Worm (Caenorhabditis elegans) whole organism, L1 larva: ENCODE data around the gene Y66C5A.1.

Experiments
- C04F5.9 ChIP-seq: sonication (generic microtip); optimal IDR thresholded peaks from 2 replicates; lab custom pipeline; 2016; ENCODE audit warnings: missing genetic modification characterization, missing compliant biosample characterization
- C16A3.4 ChIP-seq: fragments of 150-350 bp; optimal IDR thresholded peaks from 2 replicates; lab custom pipeline; 2014; ENCODE audit warnings: missing biosample characterization, missing genetic modification characterization
- C34B4.2 ChIP-seq: sonication (generic microtip); optimal IDR thresholded peaks from 2 replicates; lab custom pipeline; 2017; ENCODE audit warnings: mild to moderate bottlenecking, missing genetic modification characterization, missing compliant biosample characterization
- F16B12.6 ChIP-seq: fragments of 150-350 bp; optimal IDR thresholded peaks from 2 replicates; lab custom pipeline; 2014; ENCODE audit warnings: missing biosample characterization, missing genetic modification characterization
- ceh-63 ChIP-seq: fragments of 200-800 bp; sonication (Bioruptor generic); optimal IDR thresholded peaks from 2 replicates; lab custom pipeline; 2018; ENCODE audit warnings: mild to moderate bottlenecking, missing genetic modification characterization, missing compliant biosample characterization
- ceh-90 ChIP-seq: sonication (generic microtip); optimal IDR thresholded peaks from 2 replicates; lab custom pipeline; 2016; ENCODE audit warnings: missing genetic modification characterization, missing compliant biosample characterization
- ces-1 ChIP-seq: fragments of 150-350 bp; optimal IDR thresholded peaks from 2 replicates; lab custom pipeline; 2014; ENCODE audit warnings: missing biosample characterization, missing genetic modification reagents, missing genetic modification characterization
- dsc-1 ChIP-seq: sonication (generic microtip); optimal IDR thresholded peaks from 2 replicates; lab custom pipeline; 2016; ENCODE audit warnings: mild to moderate bottlenecking, missing genetic modification characterization, missing compliant biosample characterization
- efl-1 ChIP-seq, 4 experiments: fragments of 150-350 bp; optimal IDR thresholded peaks in 3 of 4; peaks in 1 of 4; 1 replicate in 1 of 4; 2 replicates in 3 of 4; lab custom pipeline; 2014; ENCODE audit warnings: missing biosample characterization in 2 of 4, missing genetic modification characterization in 2 of 4, missing genetic modification reagents in 2 of 4
- elt-3 ChIP-seq, 6 experiments: fragments of 150-350 bp in 1 of 6; sonication (generic microtip); optimal IDR thresholded peaks; 2 replicates each; lab custom pipeline; 2017 to 2018; ENCODE audit warnings: missing biosample characterization in 6 of 6, missing genetic modification characterization in 6 of 6, inconsistent platforms in 1 of 6
- fkh-4 ChIP-seq: sonication (generic microtip); optimal IDR thresholded peaks from 2 replicates; lab custom pipeline; 2016; ENCODE audit warnings: missing compliant biosample characterization, missing genetic modification characterization, borderline replicate concordance
- fkh-8 ChIP-seq: sonication (generic microtip); optimal IDR thresholded peaks from 2 replicates; lab custom pipeline; 2016; ENCODE audit warnings: mild to moderate bottlenecking, missing genetic modification characterization, missing compliant biosample characterization
- fos-1 ChIP-seq: fragments of 150-350 bp; optimal IDR thresholded peaks from 2 replicates; lab custom pipeline; 2014; ENCODE audit warnings: missing biosample characterization, missing genetic modification characterization
- grh-1 ChIP-seq: fragments of 200-800 bp; sonication (Bioruptor generic); IDR thresholded peaks from 2 replicates; pipeline ENCODE4 v1.3.6; 2022; ENCODE audit warnings: missing genetic modification reagents, missing genetic modification characterization, missing compliant biosample characterization
- lin-14 ChIP-seq: fragments of 200-800 bp; sonication (Bioruptor generic); optimal IDR thresholded peaks from 2 replicates; lab custom pipeline; 2018; ENCODE audit warnings: mild to moderate bottlenecking, missing genetic modification characterization, moderate library complexity, missing compliant biosample characterization
- lin-15B ChIP-seq: fragments of 150-350 bp; sonication (generic microtip); optimal IDR thresholded peaks from 3 replicates; lab custom pipeline; 2014; ENCODE audit warnings: missing biosample characterization, missing genetic modification characterization
- lir-3 ChIP-seq: sonication (generic microtip); optimal IDR thresholded peaks from 2 replicates; lab custom pipeline; 2016; ENCODE audit warnings: mild to moderate bottlenecking, missing genetic modification characterization, moderate library complexity, missing compliant biosample characterization; ENCODE audit not compliant: poor library complexity
- lsy-2 ChIP-seq, 2 experiments: fragments of 150-350 bp; optimal IDR thresholded peaks; 2 replicates each; lab custom pipeline; 2014; ENCODE audit warnings: missing biosample characterization in 2 of 2, missing genetic modification characterization in 2 of 2
- mep-1 ChIP-seq: fragments of 150-350 bp; optimal IDR thresholded peaks from 2 replicates; lab custom pipeline; 2014; ENCODE audit warnings: missing biosample characterization, missing genetic modification characterization
- nhr-11 ChIP-seq: fragments of 150-350 bp; optimal IDR thresholded peaks from 2 replicates; lab custom pipeline; 2014; ENCODE audit warnings: missing biosample characterization, missing genetic modification characterization
- nhr-47 ChIP-seq: sonication (generic microtip); optimal IDR thresholded peaks from 2 replicates; lab custom pipeline; 2016; ENCODE audit warnings: mild to moderate bottlenecking, missing genetic modification characterization, moderate library complexity, missing compliant biosample characterization
- nhr-71 ChIP-seq: sonication (generic microtip); optimal IDR thresholded peaks from 2 replicates; lab custom pipeline; 2016; ENCODE audit warnings: mild to moderate bottlenecking, missing genetic modification characterization, moderate library complexity, missing compliant biosample characterization
- nhr-77 ChIP-seq: fragments of 150-350 bp; optimal IDR thresholded peaks from 2 replicates; lab custom pipeline; 2014; ENCODE audit warnings: missing biosample characterization, missing genetic modification characterization
- pag-3 ChIP-seq: sonication (generic microtip); optimal IDR thresholded peaks from 2 replicates; lab custom pipeline; 2017; ENCODE audit warnings: missing genetic modification characterization, mild to moderate bottlenecking, missing compliant biosample characterization, antibody characterized with exemption, borderline replicate concordance; ENCODE audit not compliant: insufficient read depth
- pax-3 ChIP-seq: fragments of 200-800 bp; sonication (Bioruptor generic); optimal IDR thresholded peaks from 2 replicates; lab custom pipeline; 2018; ENCODE audit warnings: mild to moderate bottlenecking, missing genetic modification characterization, moderate library complexity, missing compliant biosample characterization
- rnt-1 ChIP-seq: sonication (generic microtip); optimal IDR thresholded peaks from 2 replicates; lab custom pipeline; 2016; ENCODE audit warnings: mild to moderate bottlenecking, missing genetic modification characterization, moderate library complexity, missing compliant biosample characterization
- swsn-7 ChIP-seq: sonication (generic microtip); optimal IDR thresholded peaks from 2 replicates; lab custom pipeline; 2016; ENCODE audit warnings: missing genetic modification characterization, missing compliant biosample characterization
- unc-130 ChIP-seq: fragments of 150-350 bp; optimal IDR thresholded peaks from 2 replicates; lab custom pipeline; 2017; ENCODE audit warnings: missing biosample characterization, missing genetic modification characterization, inconsistent platforms
- vab-15 ChIP-seq: sonication (generic microtip); optimal IDR thresholded peaks from 2 replicates; lab custom pipeline; 2017; ENCODE audit warnings: missing genotype, mild to moderate bottlenecking, missing genetic modification characterization, missing compliant biosample characterization
- xbp-1 ChIP-seq: sonication (generic microtip); optimal IDR thresholded peaks from 2 replicates; lab custom pipeline; 2016; ENCODE audit warnings: missing genetic modification characterization, missing compliant biosample characterization
- ztf-11 ChIP-seq, 2 experiments: sonication (generic microtip); optimal IDR thresholded peaks; 2 replicates each; lab custom pipeline; 2016 to 2017; ENCODE audit warnings: missing genetic modification characterization in 2 of 2, missing biosample characterization in 1 of 2, missing compliant biosample characterization in 1 of 2

The Y66C5A.1 gene

ce11 chrX:14499830-14500409 is 44.6 kb upstream of the Y66C5A.1 start:
- TF ChIP-seq efl-1 (optimal IDR thresholded peaks at IDR 0.05; lab: Kevin White, UChicago): no peak
- peak in 1 of 2 experiments; percentile 3 for TF ChIP-seq efl-1 (GFP tag; optimal IDR thresholded peaks at IDR 0.05 in 1 of 2; lab: Kevin White, UChicago)
- no peak for TF ChIP-seq ces-1 (GFP tag; lab: Kevin White, UChicago)
- peak; percentile 50 for TF ChIP-seq pag-3
- peak in 1 of 6 experiments; percentile 46 for TF ChIP-seq elt-3 (tag; optimal IDR thresholded peaks at IDR 0.05; lab: Kevin White, UChicago)
- TF ChIP-seq lin-15B (tag; lab: Kevin White, UChicago): no peak
- TF ChIP-seq mep-1 (tag; lab: Kevin White, UChicago): peak; percentile 30

- TF ChIP-seq C16A3.4 (no peak), fkh-4 (tag; lab: Kevin White, UChicago) (no peak), nhr-71 (peak; percentile 22), rnt-1 (tag; lab: Kevin White, UChicago) (peak; percentile 30), lin-14 (GFP tag; lab: Kevin White, UChicago) (peak; percentile 61), dsc-1 (tag; lab: Kevin White, UChicago) (no peak), unc-130 (tag; lab: Kevin White, UChicago) (peak; percentile 64), lsy-2 (tag; optimal IDR thresholded peaks at IDR 0.05; lab: Kevin White, UChicago) (no peak), ceh-63 (GFP tag; lab: Kevin White, UChicago) (no peak)
Observed at ce11 chrX:14496545-14496944, 41.2 kb upstream of the Y66C5A.1 start.

ce11 chrX:14495785-14496184 is 40.5 kb upstream of the Y66C5A.1 start, which contains the start of gene ztf-14:
Gene ztf-14, plus strand, starts transcription at chrX:14496085.
- TF ChIP-seq efl-1 (optimal IDR thresholded peaks at IDR 0.05; lab: Kevin White, UChicago) (no peak), efl-1 (GFP tag; optimal IDR thresholded peaks at IDR 0.05 in 1 of 2; lab: Kevin White, UChicago) (peak in 1 of 2 experiments; percentile 15), fos-1 (tag; lab: Kevin White, UChicago) (no peak)

- TF ChIP-seq rnt-1 (tag; lab: Kevin White, UChicago): peak; percentile 16
- no peak for TF ChIP-seq grh-1 (GFP tag; lab: Robert Waterston, UW)
- peak; percentile 73 for TF ChIP-seq lin-14 (GFP tag; lab: Kevin White, UChicago)
Observed at ce11 chrX:14495075-14495474, 39.8 kb upstream of the Y66C5A.1 start.

ce11 chrX:14492441-14492840 is 37.1 kb upstream of the Y66C5A.1 start:
- no peak for TF ChIP-seq ztf-11 (tag; optimal IDR thresholded peaks at IDR 0.05; lab: Kevin White, UChicago)
- peak; percentile 16 for TF ChIP-seq swsn-7 (tag; lab: Kevin White, UChicago)
- TF ChIP-seq vab-15: no peak
- peak; percentile 8 for TF ChIP-seq nhr-11
- TF ChIP-seq grh-1 (GFP tag; lab: Robert Waterston, UW): no peak
- TF ChIP-seq C34B4.2 (tag; lab: Kevin White, UChicago): no peak
- no peak for TF ChIP-seq nhr-77 (tag; lab: Kevin White, UChicago)
- peak; percentile 90 for TF ChIP-seq fkh-8 (tag; lab: Kevin White, UChicago)
- TF ChIP-seq ceh-90 (tag; lab: Kevin White, UChicago): no peak
- peak; percentile 71 for TF ChIP-seq nhr-71
- TF ChIP-seq nhr-47: peak; percentile 66
- no peak for TF ChIP-seq C04F5.9 (tag; lab: Kevin White, UChicago)
- no peak for TF ChIP-seq xbp-1 (tag; lab: Kevin White, UChicago)
- TF ChIP-seq pax-3 (tag; lab: Kevin White, UChicago): peak; percentile 33
- TF ChIP-seq fos-1 (tag; lab: Kevin White, UChicago): peak; percentile 1
- TF ChIP-seq F16B12.6: no peak
- no peak for TF ChIP-seq lir-3
